Worm (Caenorhabditis elegans) whole organism, L4/young adult: ENCODE data around the gene srg-30.

ENCODE experiments used
- W03F9.2 ChIP-seq: fragments of 150-350 bp; optimal IDR thresholded peaks from 2 replicates; lab custom pipeline; 2014; ENCODE audit warnings: missing biosample characterization, missing genetic modification characterization
- him-1 ChIP-seq: sonication (generic microtip); optimal IDR thresholded peaks from 2 replicates; lab custom pipeline; 2016; ENCODE audit warnings: missing genotype, missing genetic modification reagents, missing genetic modification characterization, missing compliant biosample characterization

ce11 chrV:6732995-6733394 is 14.9 kb upstream of the srg-30 start, which contains the start of gene grl-8:
- TF ChIP-seq him-1 (tag; lab: Kevin White, UChicago) = no peak
- no peak for TF ChIP-seq W03F9.2 (tag; lab: Kevin White, UChicago)
